Fruit fly (Drosophila melanogaster) whole organism, embryonic: ENCODE measurements around the gene Unc-115b.

Experiments
- B-H2 ChIP-seq: fragments of 200-800 bp; sonication (Bioruptor generic); optimal IDR thresholded peaks from 2 replicates; lab custom pipeline; 2018; ENCODE audit warnings: missing biosample characterization, mild to moderate bottlenecking, missing genetic modification characterization
- BEAF-32 ChIP-seq: fragments of 200-800 bp; sonication (Bioruptor generic); optimal IDR thresholded peaks from 3 replicates; lab custom pipeline; 2017; ENCODE audit warnings: missing biosample characterization, missing genetic modification characterization, mild to moderate bottlenecking, moderate library complexity, missing genetic modification reagents
- Bgb ChIP-seq: fragments of 200-800 bp; sonication (Bioruptor generic); IDR thresholded peaks from 2 replicates; pipeline ENCODE4 v1.3.6; 2022; ENCODE audit warnings: missing biosample characterization, missing genetic modification characterization; ENCODE audit not compliant: partially characterized antibody
- CG10979 ChIP-seq: fragments of 200-800 bp; sonication (Bioruptor generic); optimal IDR thresholded peaks from 2 replicates; lab custom pipeline; 2018; ENCODE audit warnings: missing biosample characterization, mild to moderate bottlenecking, missing genetic modification characterization, moderate library complexity
- CG11695 ChIP-seq: fragments of 200-800 bp; sonication (Bioruptor generic); IDR thresholded peaks from 3 replicates; pipeline ENCODE4 v1.3.6; 2022; ENCODE audit warnings: missing biosample characterization, missing genetic modification characterization
- CG12391 ChIP-seq: fragments of 200-800 bp; sonication (Bioruptor generic); optimal IDR thresholded peaks from 3 replicates; lab custom pipeline; 2018; ENCODE audit warnings: missing biosample characterization, mild to moderate bottlenecking, missing genetic modification characterization, moderate library complexity
- CG13287 ChIP-seq: fragments of 200-800 bp; sonication (Bioruptor generic); IDR thresholded peaks from 2 replicates; pipeline ENCODE4 v1.3.6; 2022; ENCODE audit warnings: missing biosample characterization, missing genetic modification characterization; ENCODE audit not compliant: partially characterized antibody
- CG13296 ChIP-seq: fragments of 200-800 bp; sonication (Bioruptor generic); optimal IDR thresholded peaks from 3 replicates; lab custom pipeline; 2018; ENCODE audit warnings: missing biosample characterization, mild to moderate bottlenecking, missing genetic modification characterization
- CG13424 ChIP-seq: fragments of 200-800 bp; sonication (Bioruptor generic); optimal IDR thresholded peaks from 2 replicates; lab custom pipeline; 2019; ENCODE audit warnings: missing biosample characterization, mild to moderate bottlenecking, missing genetic modification characterization, moderate library complexity
- CG15601 ChIP-seq: fragments of 200-800 bp; sonication (Bioruptor generic); optimal IDR thresholded peaks from 3 replicates; lab custom pipeline; 2019; ENCODE audit warnings: missing biosample characterization, mild to moderate bottlenecking, missing genetic modification characterization, moderate library complexity
- CG16813 ChIP-seq: fragments of 200-800 bp; sonication (Bioruptor generic); IDR thresholded peaks from 3 replicates; pipeline ENCODE4 v1.3.6; 2022; ENCODE audit warnings: missing biosample characterization, missing genetic modification characterization; ENCODE audit not compliant: partially characterized antibody
- CG17802 ChIP-seq: fragments of 200-800 bp; sonication (Bioruptor generic); optimal IDR thresholded peaks from 2 replicates; lab custom pipeline; 2018; ENCODE audit warnings: missing biosample characterization, mild to moderate bottlenecking, missing genetic modification characterization, moderate library complexity
- CG2129 ChIP-seq: fragments of 200-800 bp; sonication (Bioruptor generic); IDR thresholded peaks from 2 replicates; pipeline ENCODE4 v1.3.6; 2022; ENCODE audit warnings: missing biosample characterization, missing genetic modification characterization; ENCODE audit not compliant: partially characterized antibody
- CG2712 ChIP-seq: fragments of 200-800 bp; optimal IDR thresholded peaks from 3 replicates; lab custom pipeline; 2019; ENCODE audit warnings: missing biosample characterization, mild to moderate bottlenecking, missing genetic modification characterization, moderate library complexity
- CG3065 ChIP-seq: fragments of 200-800 bp; sonication (Bioruptor generic); optimal IDR thresholded peaks from 2 replicates; lab custom pipeline; 2016; ENCODE audit warnings: missing biosample characterization, missing genetic modification characterization
- CG4617 ChIP-seq: fragments of 200-800 bp; sonication (Bioruptor generic); optimal IDR thresholded peaks from 3 replicates; lab custom pipeline; 2016; ENCODE audit warnings: missing biosample characterization, missing genetic modification characterization, borderline replicate concordance
- CG4854 ChIP-seq: fragments of 200-800 bp; sonication (Bioruptor generic); optimal IDR thresholded peaks from 2 replicates; lab custom pipeline; 2016; ENCODE audit warnings: missing biosample characterization, missing genetic modification characterization, inconsistent platforms
- CG7987 ChIP-seq: fragments of 200-800 bp; sonication (Bioruptor generic); optimal IDR thresholded peaks from 2 replicates; lab custom pipeline; 2018; ENCODE audit warnings: missing biosample characterization, mild to moderate bottlenecking, missing genetic modification characterization, moderate library complexity
- CG9437 ChIP-seq: fragments of 200-800 bp; sonication (Bioruptor generic); optimal IDR thresholded peaks from 2 replicates; lab custom pipeline; 2018; ENCODE audit warnings: missing biosample characterization, mild to moderate bottlenecking, missing genetic modification characterization
- CG9797 ChIP-seq: fragments of 200-800 bp; sonication (Bioruptor generic); optimal IDR thresholded peaks from 3 replicates; lab custom pipeline; 2018; ENCODE audit warnings: missing biosample characterization, mild to moderate bottlenecking, missing genetic modification characterization
- CG9876 ChIP-seq: fragments of 200-800 bp; sonication (Bioruptor generic); optimal IDR thresholded peaks from 2 replicates; lab custom pipeline; 2016; ENCODE audit warnings: missing biosample characterization, missing genetic modification characterization
- CHES-1-like ChIP-seq: fragments of 200-800 bp; sonication (Bioruptor generic); optimal IDR thresholded peaks from 2 replicates; lab custom pipeline; 2016; ENCODE audit warnings: missing biosample characterization, missing genetic modification characterization
- Camta ChIP-seq: fragments of 200-800 bp; sonication (Bioruptor generic); optimal IDR thresholded peaks from 2 replicates; lab custom pipeline; 2016; ENCODE audit warnings: missing biosample characterization, missing genetic modification characterization
- Dad ChIP-seq: fragments of 200-800 bp; sonication (Bioruptor generic); optimal IDR thresholded peaks from 3 replicates; lab custom pipeline; 2016; ENCODE audit warnings: missing biosample characterization, missing genetic modification characterization
- Ets97D ChIP-seq: fragments of 200-800 bp; sonication (Bioruptor generic); optimal IDR thresholded peaks from 3 replicates; lab custom pipeline; 2016; ENCODE audit warnings: missing biosample characterization, missing genetic modification characterization
- HmgZ ChIP-seq: fragments of 200-800 bp; sonication (Bioruptor generic); optimal IDR thresholded peaks from 2 replicates; lab custom pipeline; 2018; ENCODE audit warnings: missing biosample characterization, mild to moderate bottlenecking, missing genetic modification characterization
- MESR4 ChIP-seq: fragments of 200-800 bp; sonication (Bioruptor generic); optimal IDR thresholded peaks from 2 replicates; lab custom pipeline; 2018; ENCODE audit warnings: missing biosample characterization, mild to moderate bottlenecking, missing genetic modification characterization, moderate library complexity
- Med ChIP-seq: fragments of 200-800 bp; sonication (Bioruptor generic); peaks from one replicate; lab custom pipeline; 2016; ENCODE audit warnings: missing biosample characterization, missing genetic modification characterization, mild to moderate bottlenecking, inconsistent platforms, moderate library complexity
- NC2β ChIP-seq: fragments of 200-800 bp; sonication (Bioruptor generic); optimal IDR thresholded peaks from 2 replicates; lab custom pipeline; 2016; ENCODE audit warnings: missing biosample characterization, missing genetic modification characterization
- Sry-δ ChIP-seq: fragments of 200-800 bp; sonication (Bioruptor generic); optimal IDR thresholded peaks from 2 replicates; lab custom pipeline; 2016; ENCODE audit warnings: missing biosample characterization, missing genetic modification characterization
- Xbp1 ChIP-seq: fragments of 200-800 bp; sonication (Bioruptor generic); optimal IDR thresholded peaks from 3 replicates; lab custom pipeline; 2016; ENCODE audit warnings: missing biosample characterization, mild to moderate bottlenecking, missing genetic modification characterization
- amos ChIP-seq: fragments of 200-800 bp; sonication (Bioruptor generic); IDR thresholded peaks from 2 replicates; pipeline ENCODE4 v1.3.6; 2022; ENCODE audit warnings: missing biosample characterization, missing genetic modification characterization; ENCODE audit not compliant: partially characterized antibody
- ato ChIP-seq: fragments of 200-800 bp; sonication (Bioruptor generic); IDR thresholded peaks from 2 replicates; pipeline ENCODE4 v1.3.6; 2022; ENCODE audit warnings: missing biosample characterization, missing genetic modification characterization; ENCODE audit not compliant: partially characterized antibody
- bbx ChIP-seq: fragments of 200-800 bp; sonication (Bioruptor generic); IDR thresholded peaks from 2 replicates; pipeline ENCODE4 v1.3.6; 2022; ENCODE audit warnings: missing biosample characterization, missing genetic modification characterization; ENCODE audit not compliant: partially characterized antibody
- chinmo ChIP-seq: fragments of 200-800 bp; sonication (Bioruptor generic); IDR thresholded peaks from 4 replicates; pipeline ENCODE4 v1.3.6; 2022; ENCODE audit warnings: missing biosample characterization, missing genetic modification characterization; ENCODE audit not compliant: partially characterized antibody
- ci ChIP-seq: fragments of 200-800 bp; sonication (Bioruptor generic); IDR thresholded peaks from 3 replicates; pipeline ENCODE4 v1.3.6; 2022; ENCODE audit warnings: missing biosample characterization, missing genetic modification characterization
- croc ChIP-seq: fragments of 200-800 bp; sonication (Bioruptor generic); conservative IDR thresholded peaks from 3 replicates; pipeline ENCODE4 v1.3.6; 2022; ENCODE audit warnings: missing biosample characterization, missing genetic modification characterization
- fd102C ChIP-seq: fragments of 200-800 bp; sonication (Bioruptor generic); optimal IDR thresholded peaks from 2 replicates; lab custom pipeline; 2018; ENCODE audit warnings: missing biosample characterization, mild to moderate bottlenecking, missing genetic modification characterization, moderate library complexity
- ftz-f1 ChIP-seq: fragments of 200-800 bp; sonication (Bioruptor generic); optimal IDR thresholded peaks from 2 replicates; lab custom pipeline; 2016; ENCODE audit warnings: missing biosample characterization, missing genetic modification characterization
- gem ChIP-seq: fragments of 200-800 bp; sonication (Bioruptor generic); optimal IDR thresholded peaks from 2 replicates; lab custom pipeline; 2019; ENCODE audit warnings: missing biosample characterization, mild to moderate bottlenecking, missing genetic modification characterization, moderate library complexity
- inv ChIP-seq: fragments of 200-800 bp; sonication (Bioruptor generic); IDR thresholded peaks from 2 replicates; pipeline ENCODE4 v1.3.6; 2022; ENCODE audit warnings: missing biosample characterization, missing genetic modification characterization; ENCODE audit not compliant: partially characterized antibody
- nerfin-2 ChIP-seq: fragments of 200-800 bp; sonication (Bioruptor generic); IDR thresholded peaks from 2 replicates; pipeline ENCODE4 v1.3.6; 2022; ENCODE audit warnings: missing biosample characterization, missing genetic modification characterization; ENCODE audit not compliant: partially characterized antibody
- scrt ChIP-seq: fragments of 200-800 bp; sonication (Bioruptor generic); optimal IDR thresholded peaks from 2 replicates; lab custom pipeline; 2018; ENCODE audit warnings: missing biosample characterization, mild to moderate bottlenecking, missing genetic modification characterization, moderate library complexity
- sim ChIP-seq: fragments of 200-800 bp; sonication (Bioruptor generic); IDR thresholded peaks from 2 replicates; pipeline ENCODE4 v1.3.6; 2022; ENCODE audit warnings: missing biosample characterization, missing genetic modification characterization
- sob ChIP-seq: fragments of 200-800 bp; sonication (Bioruptor generic); IDR thresholded peaks from 2 replicates; pipeline ENCODE4 v1.3.6; 2022; ENCODE audit warnings: missing biosample characterization, missing genetic modification characterization
- stwl ChIP-seq: fragments of 200-800 bp; sonication (Bioruptor generic); optimal IDR thresholded peaks from 3 replicates; lab custom pipeline; 2018; ENCODE audit warnings: missing biosample characterization, mild to moderate bottlenecking, missing genetic modification characterization, moderate library complexity
- tna ChIP-seq: fragments of 200-800 bp; sonication (Bioruptor generic); IDR thresholded peaks from 2 replicates; pipeline ENCODE4 v1.3.6; 2022; ENCODE audit warnings: missing biosample characterization, missing genetic modification characterization; ENCODE audit not compliant: partially characterized antibody
- trem ChIP-seq: fragments of 200-800 bp; optimal IDR thresholded peaks from 3 replicates; lab custom pipeline; 2019; ENCODE audit warnings: missing biosample characterization, mild to moderate bottlenecking, missing genetic modification characterization, moderate library complexity
- vnd ChIP-seq: fragments of 200-800 bp; sonication (Bioruptor generic); IDR thresholded peaks from 3 replicates; pipeline ENCODE4 v1.3.6; 2022; ENCODE audit warnings: missing biosample characterization, missing genetic modification characterization; ENCODE audit not compliant: partially characterized antibody

Gene Unc-115b

dm6 chr3R:9637361-9637760 is 55.2 kb downstream of the Unc-115b start, which contains the start of gene Scm:
Gene Scm, minus strand, starts transcription at chr3R:9637611.
- TF ChIP-seq stwl (tag; lab: Kevin White, UChicago) (peak; percentile 100), chinmo (GFP tag; lab: Robert Waterston, UW) (peak; percentile 78; the same call in 1 of the 4 replicates), Sry-δ (GFP tag; lab: Kevin White, UChicago) (peak; percentile 97), NC2β (peak; percentile 3), CG4854 (peak; percentile 7), MESR4 (GFP tag; lab: Kevin White, UChicago) (peak; percentile 82), CG17802 (tag; lab: Kevin White, UChicago) (no peak), CG9797 (GFP tag; lab: Kevin White, UChicago) (peak; percentile 20), inv (peak; percentile 80), trem (tag; lab: Kevin White, UChicago) (peak; percentile 72), CG3065 (GFP tag; lab: Kevin White, UChicago) (peak; percentile 5), Xbp1 (peak; percentile 19), Ets97D (GFP tag; lab: Kevin White, UChicago) (peak; percentile 92), amos (GFP tag; lab: Robert Waterston, UW) (peak; percentile 92), CG13287 (GFP tag; lab: Robert Waterston, UW) (peak; percentile 97), croc (GFP tag; lab: Robert Waterston, UW) (no peak), CG16813 (GFP tag; lab: Robert Waterston, UW) (peak; percentile 91), gem (no peak), CG11695 (GFP tag; lab: Robert Waterston, UW) (no peak), CG10979 (tag; lab: Kevin White, UChicago) (no peak), BEAF-32 (GFP tag; lab: Kevin White, UChicago) (peak; percentile 91), Bgb (GFP tag; lab: Robert Waterston, UW) (peak; percentile 95), CG13296 (GFP tag; lab: Kevin White, UChicago) (no peak), CG2129 (GFP tag; lab: Robert Waterston, UW) (peak; percentile 61; the same call in 1 of the 2 replicates), CG2712 (tag; lab: Kevin White, UChicago) (peak; percentile 47), Camta (no peak), bbx (GFP tag; lab: Robert Waterston, UW) (peak; percentile 95), CG13424 (tag; lab: Kevin White, UChicago) (peak; percentile 3), nerfin-2 (GFP tag; lab: Robert Waterston, UW) (peak; percentile 80), CG15601 (tag; lab: Kevin White, UChicago) (peak; percentile 28), vnd (GFP tag; lab: Robert Waterston, UW) (peak; percentile 78), CG9437 (peak; percentile 91), Dad (GFP tag; lab: Kevin White, UChicago) (no peak), scrt (GFP tag; lab: Kevin White, UChicago) (peak; percentile 23), CG7987 (GFP tag; lab: Kevin White, UChicago) (peak; percentile 22), ato (peak; percentile 89), sim (GFP tag; lab: Robert Waterston, UW) (no peak), Med (GFP tag; lab: Kevin White, UChicago) (peak; percentile 58), CHES-1-like (GFP tag; lab: Kevin White, UChicago) (peak; percentile 65), tna (peak; percentile 89), sob (GFP tag; lab: Robert Waterston, UW) (no peak), fd102C (no peak), B-H2 (GFP tag; lab: Kevin White, UChicago) (no peak), CG9876 (GFP tag; lab: Kevin White, UChicago) (peak; percentile 1), CG12391 (tag; lab: Kevin White, UChicago) (peak; percentile 34), HmgZ (tag; lab: Kevin White, UChicago) (peak; percentile 70), ftz-f1 (peak; percentile 6), ci (GFP tag; lab: Robert Waterston, UW) (no peak), CG4617 (peak; percentile 74)
